Comparison of ENCODE assay signal across 2 fruit fly cellular contexts in the genomic region with DNA sequence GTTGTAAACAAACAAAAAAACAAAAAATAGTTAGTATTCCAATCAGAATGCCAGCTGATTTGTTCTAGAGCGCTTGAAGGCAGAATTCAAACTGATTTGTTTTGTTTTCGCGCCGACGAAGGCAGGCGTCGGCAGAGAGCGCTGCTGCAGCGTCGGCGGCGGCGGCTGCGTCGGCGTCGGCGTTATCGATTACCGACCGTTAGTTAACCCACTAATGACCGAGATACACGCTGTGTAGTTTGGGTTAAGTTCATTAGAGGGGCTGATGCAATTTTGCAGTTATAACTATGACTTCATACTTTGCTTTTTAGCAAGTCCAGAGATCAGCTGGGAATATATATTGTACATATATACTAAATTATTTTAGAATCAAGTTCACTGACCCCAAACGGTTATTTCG.
A peak's percentile ranks its signal among the peaks of the same experiment; 100 is the strongest.
TF ChIP-seq lines count a peak whose summit lies in the region.

A gene (minus strand): TSS at position 76 of the 400 bp plus-strand sequence.

TF ChIP-seq in whole organism, embryonic, 481 proteins besides CTCF, POLR2A, EP300 and RAD21 (continued from another document):
- TF ChIP-seq CG7963 (GFP tag; IDR thresholded peaks at IDR 0.05; lab: Robert Waterston, UW; ENCODE audit: partially characterized antibody) (no peak), onecut (GFP tag; IDR thresholded peaks at IDR 0.05; lab: Robert Waterston, UW) (peak; percentile 58), chinmo (GFP tag; IDR thresholded peaks at IDR 0.05; lab: Robert Waterston, UW; ENCODE audit: partially characterized antibody) (0 out of 4 replicates have a peak, but pooled peaks have one; percentile 29), Dref (GFP tag; IDR thresholded peaks at IDR 0.05; lab: Robert Waterston, UW) (peak; percentile 33; the same call in 1 of the 2 replicates), row (GFP tag; IDR thresholded peaks at IDR 0.05; lab: Robert Waterston, UW) (peak; percentile 28; the same call in 1 of the 3 replicates), Med (GFP tag; lab: Kevin White, UChicago) (peak; percentile 47), az2 (GFP tag; optimal IDR thresholded peaks at IDR 0.05; lab: Kevin White, UChicago) (peak; percentile 5)

TF ChIP-seq in whole organism, prepupa, 60 proteins besides CTCF, POLR2A, EP300 and RAD21 (continued from another document):
- TF ChIP-seq CG1621 (tag; optimal IDR thresholded peaks at IDR 0.05; lab: Kevin White, UChicago) (no peak), CG15336 (GFP tag; IDR thresholded peaks at IDR 0.05; lab: Robert Waterston, UW) (peak; percentile 50), Gug (GFP tag; IDR thresholded peaks at IDR 0.05; lab: Robert Waterston, UW) (no peak)
TF ChIP-seq in whole organism, prepupa: peak in this region for 9.
